Worm (Caenorhabditis elegans) whole organism, L4 larva: ENCODE results near the gene syp-1.
A peak's percentile ranks its signal among the peaks of the same experiment; 100 is the strongest.

ENCODE experiments used
- F37D6.2 ChIP-seq: sonication (generic microtip); optimal IDR thresholded peaks from 2 replicates; lab custom pipeline; 2016; ENCODE audit warnings: mild to moderate bottlenecking, missing genetic modification characterization, missing compliant biosample characterization
- F44E2.7 ChIP-seq: fragments of 200-800 bp; sonication (Bioruptor generic); IDR thresholded peaks from 2 replicates; pipeline ENCODE4 v2.1.2; 2022; ENCODE audit warnings: missing genetic modification characterization, missing compliant biosample characterization
- T20F7.1 ChIP-seq: fragments of 200-800 bp; sonication (Bioruptor generic); optimal IDR thresholded peaks from 2 replicates; lab custom pipeline; 2018; ENCODE audit warnings: mild to moderate bottlenecking, missing genetic modification characterization, missing compliant biosample characterization
- T26A8.4 ChIP-seq: fragments of 200-800 bp; sonication (Bioruptor generic); IDR thresholded peaks from 2 replicates; pipeline ENCODE4 v1.3.6; 2022; ENCODE audit warnings: missing genetic modification characterization, missing compliant biosample characterization
- Y105C5A.15 ChIP-seq: fragments of 200-800 bp; sonication (Bioruptor generic); IDR thresholded peaks from 2 replicates; pipeline ENCODE4 v1.3.6; 2022; ENCODE audit warnings: missing genetic modification characterization, missing compliant biosample characterization
- Y48G9A.11 ChIP-seq: fragments of 200-800 bp; sonication (Bioruptor generic); IDR thresholded peaks from 2 replicates; pipeline ENCODE4 v1.3.6; 2022; ENCODE audit warnings: missing genetic modification reagents, missing genetic modification characterization, missing compliant biosample characterization
- Y5F2A.4 ChIP-seq: fragments of 200-800 bp; sonication (Bioruptor generic); optimal IDR thresholded peaks from 2 replicates; lab custom pipeline; 2018; ENCODE audit warnings: mild to moderate bottlenecking, missing genetic modification characterization, missing compliant biosample characterization
- ZK546.5 ChIP-seq, 2 experiments: sonication (generic microtip); optimal IDR thresholded peaks; 2 replicates each; lab custom pipeline; 2017; ENCODE audit warnings: missing biosample characterization in 2 of 2, missing genetic modification characterization in 2 of 2
- aly-2 ChIP-seq: sonication (generic microtip); optimal IDR thresholded peaks from 2 replicates; lab custom pipeline; 2018; ENCODE audit warnings: missing biosample characterization, missing genetic modification characterization
- ama-1 ChIP-seq: fragments of 150-350 bp; optimal IDR thresholded peaks from 2 replicates; lab custom pipeline; 2014; ENCODE audit warnings: inconsistent platforms, mixed read lengths
- ceh-20 ChIP-seq: fragments of 200-800 bp; sonication (Bioruptor generic); IDR thresholded peaks from 2 replicates; pipeline ENCODE4 v1.3.6; 2022; ENCODE audit warnings: missing genetic modification reagents, missing genetic modification characterization, missing compliant biosample characterization
- ceh-28 ChIP-seq: fragments of 150-350 bp; optimal IDR thresholded peaks from 2 replicates; lab custom pipeline; 2014; ENCODE audit warnings: missing biosample characterization, missing genetic modification reagents, missing genetic modification characterization
- dpl-1 ChIP-seq: fragments of 150-350 bp; optimal IDR thresholded peaks from 2 replicates; lab custom pipeline; 2014; ENCODE audit warnings: missing biosample characterization, missing genetic modification reagents, missing genetic modification characterization
- duxl-1 ChIP-seq: sonication (generic microtip); optimal IDR thresholded peaks from 2 replicates; lab custom pipeline; 2016; ENCODE audit warnings: mild to moderate bottlenecking, missing genetic modification characterization, moderate library complexity, missing compliant biosample characterization; ENCODE audit not compliant: poor library complexity
- dve-1 ChIP-seq: sonication (generic microtip); optimal IDR thresholded peaks from 2 replicates; lab custom pipeline; 2017; ENCODE audit warnings: antibody characterized with exemption, mild to moderate bottlenecking, missing genetic modification characterization, missing compliant biosample characterization; ENCODE audit not compliant: insufficient read depth
- egl-43 ChIP-seq: fragments of 200-800 bp; sonication (Bioruptor generic); IDR thresholded peaks from 2 replicates; pipeline ENCODE4 v1.3.6; 2022; ENCODE audit warnings: missing genetic modification reagents, missing genetic modification characterization, missing compliant biosample characterization
- fkh-10 ChIP-seq: fragments of 150-350 bp; optimal IDR thresholded peaks from 2 replicates; lab custom pipeline; 2014; ENCODE audit warnings: missing biosample characterization, missing genetic modification reagents, missing genetic modification characterization
- fos-1 ChIP-seq: fragments of 150-350 bp; optimal IDR thresholded peaks from 2 replicates; lab custom pipeline; 2014; ENCODE audit warnings: missing biosample characterization, missing genetic modification characterization
- hif-1 ChIP-seq, 2 experiments: sonication (generic microtip); optimal IDR thresholded peaks; 2 replicates each; lab custom pipeline; 2016 to 2017; ENCODE audit warnings: missing compliant biosample characterization in 2 of 2, missing genetic modification characterization in 2 of 2, missing genetic modification reagents in 2 of 2, missing genotype in 2 of 2, mild to moderate bottlenecking in 1 of 2
- hlh-11 ChIP-seq: fragments of 200-800 bp; sonication (Bioruptor generic); optimal IDR thresholded peaks from 2 replicates; lab custom pipeline; 2018; ENCODE audit warnings: mild to moderate bottlenecking, missing genetic modification characterization, missing compliant biosample characterization
- hmg-1.1 ChIP-seq: fragments of 200-800 bp; sonication (Bioruptor generic); IDR thresholded peaks from 2 replicates; pipeline ENCODE4 v1.3.6; 2022; ENCODE audit warnings: missing genetic modification reagents, missing genetic modification characterization, missing compliant biosample characterization
- lin-13 ChIP-seq: fragments of 150-350 bp; optimal IDR thresholded peaks from 2 replicates; lab custom pipeline; 2014; ENCODE audit warnings: missing biosample characterization, missing genetic modification reagents, missing genetic modification characterization
- lin-38 ChIP-seq: fragments of 200-800 bp; sonication (Bioruptor generic); IDR thresholded peaks from 2 replicates; pipeline ENCODE4 v1.3.6; 2022; ENCODE audit warnings: missing genetic modification reagents, missing genetic modification characterization, missing compliant biosample characterization
- lir-3 ChIP-seq: sonication (generic microtip); optimal IDR thresholded peaks from 2 replicates; lab custom pipeline; 2016; ENCODE audit warnings: mild to moderate bottlenecking, missing genetic modification characterization, missing compliant biosample characterization
- lsy-2 ChIP-seq, 2 experiments: fragments of 150-350 bp in 1 of 2; sonication (generic microtip) in 1 of 2; optimal IDR thresholded peaks; 2 replicates each; lab custom pipeline; 2014 to 2017; ENCODE audit warnings: missing biosample characterization in 2 of 2, missing genetic modification characterization in 2 of 2
- madf-5 ChIP-seq, 2 experiments: fragments of 200-800 bp; sonication (Bioruptor generic); IDR thresholded peaks; 2 replicates each; pipeline ENCODE4 v1.3.6; 2022; ENCODE audit warnings: missing compliant biosample characterization in 2 of 2, missing genetic modification characterization in 2 of 2
- mdl-1 ChIP-seq, 2 experiments: fragments of 150-350 bp in 1 of 2; sonication (generic microtip) in 1 of 2; optimal IDR thresholded peaks; 2 replicates each; lab custom pipeline; 2014 to 2017; ENCODE audit warnings: missing biosample characterization in 2 of 2, missing genetic modification characterization in 2 of 2
- mep-1 ChIP-seq: fragments of 150-350 bp; sonication (generic microtip); optimal IDR thresholded peaks from 3 replicates; lab custom pipeline; 2014; ENCODE audit warnings: missing biosample characterization, missing genetic modification characterization
- mxl-2 ChIP-seq: fragments of 200-800 bp; sonication (Bioruptor generic); conservative IDR thresholded peaks from 2 replicates; pipeline ENCODE4 v1.3.6; 2022; ENCODE audit warnings: missing genetic modification reagents, missing genetic modification characterization, missing compliant biosample characterization
- nhr-11 ChIP-seq: fragments of 150-350 bp; optimal IDR thresholded peaks from 2 replicates; lab custom pipeline; 2014; ENCODE audit warnings: missing biosample characterization, missing genetic modification characterization
- nhr-28 ChIP-seq: fragments of 150-350 bp; optimal IDR thresholded peaks from 2 replicates; lab custom pipeline; 2014; ENCODE audit warnings: missing biosample characterization, missing genetic modification characterization
- nhr-6 ChIP-seq: fragments of 150-350 bp; optimal IDR thresholded peaks from 2 replicates; lab custom pipeline; 2014; ENCODE audit warnings: missing biosample characterization, missing genetic modification characterization
- nhr-76 ChIP-seq: fragments of 150-350 bp; optimal IDR thresholded peaks from 2 replicates; lab custom pipeline; 2014; ENCODE audit warnings: missing biosample characterization, missing genetic modification characterization
- nhr-77 ChIP-seq: fragments of 150-350 bp; optimal IDR thresholded peaks from 2 replicates; lab custom pipeline; 2014; ENCODE audit warnings: missing biosample characterization, missing genetic modification characterization
- rbr-2 ChIP-seq: sonication (generic microtip); optimal IDR thresholded peaks from 2 replicates; lab custom pipeline; 2016; ENCODE audit warnings: missing genotype, missing genetic modification characterization, missing compliant biosample characterization
- saeg-2 ChIP-seq: fragments of 200-800 bp; sonication (Bioruptor generic); IDR thresholded peaks from 2 replicates; pipeline ENCODE4 v1.3.6; 2022; ENCODE audit warnings: missing genetic modification reagents, missing genetic modification characterization, missing compliant biosample characterization
- skn-1 ChIP-seq: fragments of 150-350 bp; optimal IDR thresholded peaks from 2 replicates; lab custom pipeline; 2014; ENCODE audit warnings: missing biosample characterization, missing genetic modification characterization
- tag-97 ChIP-seq: fragments of 200-800 bp; sonication (Bioruptor generic); IDR thresholded peaks from 2 replicates; pipeline ENCODE4 v1.3.6; 2022; ENCODE audit warnings: missing genetic modification characterization, missing compliant biosample characterization
- tra-1 ChIP-seq: fragments of 200-800 bp; sonication (Bioruptor generic); IDR thresholded peaks from 2 replicates; pipeline ENCODE4 v1.3.6; 2022; ENCODE audit warnings: missing genetic modification reagents, missing genetic modification characterization, missing compliant biosample characterization
- unc-130 ChIP-seq: sonication (generic microtip); optimal IDR thresholded peaks from 2 replicates; lab custom pipeline; 2016; ENCODE audit warnings: missing genetic modification reagents, missing genetic modification characterization, missing compliant biosample characterization
- unc-39 ChIP-seq: sonication (generic microtip); optimal IDR thresholded peaks from 2 replicates; lab custom pipeline; 2017; ENCODE audit warnings: missing biosample characterization, missing genetic modification characterization
- unc-62 ChIP-seq, 3 experiments: fragments of 150-350 bp in 1 of 3; sonication (generic microtip); optimal IDR thresholded peaks in 2 of 3; peaks in 1 of 3; 1 replicate in 1 of 3; 2 replicates in 2 of 3; lab custom pipeline; 2014 to 2017; ENCODE audit warnings: missing biosample characterization in 3 of 3, missing genetic modification characterization in 3 of 3, missing genetic modification reagents in 3 of 3, missing genotype in 1 of 3
- vab-7 ChIP-seq: fragments of 200-800 bp; sonication (Bioruptor generic); IDR thresholded peaks from 2 replicates; pipeline ENCODE4 v1.3.6; 2022; ENCODE audit warnings: missing genetic modification reagents, missing genetic modification characterization, missing compliant biosample characterization
- zag-1 ChIP-seq: fragments of 150-350 bp; optimal IDR thresholded peaks from 2 replicates; lab custom pipeline; 2014; ENCODE audit warnings: missing biosample characterization, missing genetic modification characterization
- zfp-2 ChIP-seq: sonication (generic microtip); optimal IDR thresholded peaks from 2 replicates; lab custom pipeline; 2016; ENCODE audit warnings: mild to moderate bottlenecking, missing genetic modification characterization, missing compliant biosample characterization
- zfp-3 ChIP-seq: fragments of 200-800 bp; sonication (Bioruptor generic); conservative IDR thresholded peaks from 2 replicates; pipeline ENCODE4 v1.3.6; 2022; ENCODE audit warnings: missing genetic modification reagents, missing genetic modification characterization, missing compliant biosample characterization
- zip-11 ChIP-seq: fragments of 200-800 bp; sonication (Bioruptor generic); IDR thresholded peaks from 2 replicates; pipeline ENCODE4 v1.3.6; 2022; ENCODE audit warnings: missing genetic modification characterization, missing compliant biosample characterization
- ztf-11 ChIP-seq: fragments of 150-350 bp; optimal IDR thresholded peaks from 2 replicates; lab custom pipeline; 2014; ENCODE audit warnings: missing biosample characterization, missing genetic modification characterization
- ztf-7 ChIP-seq: fragments of 150-350 bp; optimal IDR thresholded peaks from 2 replicates; lab custom pipeline; 2014; ENCODE audit warnings: missing biosample characterization, missing genetic modification characterization

syp-1 gene

ce11 chrV:16354675-16355074 lies 49.4 kb upstream of the syp-1 start (continued):
- TF ChIP-seq lin-13, result no peak
- no peak for TF ChIP-seq ama-1 (lab: Kevin White, UChicago)
- TF ChIP-seq dve-1 (tag; lab: Kevin White, UChicago), result peak; percentile 28
- TF ChIP-seq fos-1 (tag; lab: Kevin White, UChicago), result no peak
- TF ChIP-seq F37D6.2 (tag; lab: Kevin White, UChicago), result no peak
- no peak for TF ChIP-seq egl-43 (GFP tag; lab: Robert Waterston, UW)
- no peak for TF ChIP-seq rbr-2 (tag; lab: Kevin White, UChicago)
- no peak for TF ChIP-seq hmg-1.1 (GFP tag; lab: Robert Waterston, UW)
- TF ChIP-seq madf-5 (GFP tag; IDR thresholded peaks at IDR 0.05; lab: Robert Waterston, UW), result no peak
- no peak for TF ChIP-seq lir-3 (tag; lab: Kevin White, UChicago)
- no peak for TF ChIP-seq hlh-11 (tag; lab: Kevin White, UChicago)
- TF ChIP-seq mep-1 (tag; lab: Kevin White, UChicago), result peak; percentile 0
- no peak for TF ChIP-seq unc-62 (GFP tag; optimal IDR thresholded peaks at IDR 0.05 in 1 of 2; lab: Kevin White, UChicago)
- no peak for TF ChIP-seq unc-62 (tag; optimal IDR thresholded peaks at IDR 0.05; lab: Kevin White, UChicago)
- TF ChIP-seq tra-1 (GFP tag; lab: Robert Waterston, UW), result no peak
- no peak for TF ChIP-seq nhr-77
- TF ChIP-seq tag-97, result no peak
- no peak for TF ChIP-seq Y48G9A.11 (GFP tag; lab: Robert Waterston, UW)
- TF ChIP-seq nhr-28 (tag; lab: Kevin White, UChicago), result peak; percentile 14
- TF ChIP-seq mdl-1 (tag; optimal IDR thresholded peaks at IDR 0.05; lab: Kevin White, UChicago), result peak in 1 of 2 experiments; percentile 51
- no peak for TF ChIP-seq nhr-76 (tag; lab: Kevin White, UChicago)
- no peak for TF ChIP-seq unc-39 (tag; lab: Kevin White, UChicago)
- TF ChIP-seq ceh-28 (tag; lab: Kevin White, UChicago), result no peak
- no peak for TF ChIP-seq zip-11 (GFP tag; lab: Robert Waterston, UW)
- TF ChIP-seq, all 104 proteins: peak for 8

ce11 chrV:16355941-16356340 lies 48.1 kb upstream of the syp-1 start:
- peak; percentile 81 for TF ChIP-seq duxl-1 (tag; lab: Kevin White, UChicago)
- TF ChIP-seq Y5F2A.4 (GFP tag; lab: Kevin White, UChicago), result no peak
- TF ChIP-seq egl-43 (GFP tag; lab: Robert Waterston, UW), result peak; percentile 88
- peak; percentile 47 for TF ChIP-seq dpl-1 (GFP tag; lab: Kevin White, UChicago)
- TF ChIP-seq aly-2 (tag; lab: Kevin White, UChicago), result no peak
- TF ChIP-seq ztf-11 (tag; lab: Kevin White, UChicago), result no peak
- TF ChIP-seq ztf-7, result peak; percentile 55
- peak; percentile 58 for TF ChIP-seq fkh-10 (GFP tag; lab: Kevin White, UChicago)
- TF ChIP-seq ZK546.5 (tag; optimal IDR thresholded peaks at IDR 0.05; lab: Kevin White, UChicago), result no peak
- TF ChIP-seq mep-1 (tag; lab: Kevin White, UChicago), result peak; percentile 93
- TF ChIP-seq zfp-3, result no peak; the same call in 1 of the 2 replicates
- TF ChIP-seq hif-1 (tag; optimal IDR thresholded peaks at IDR 0.05; lab: Kevin White, UChicago), result peak in 1 of 2 experiments; percentile 80
- peak; percentile 85 to 96 for TF ChIP-seq mdl-1 (tag; optimal IDR thresholded peaks at IDR 0.05; lab: Kevin White, UChicago)
- peak; percentile 83 for TF ChIP-seq ceh-20 (GFP tag; lab: Robert Waterston, UW)
- TF ChIP-seq zfp-2 (tag; lab: Kevin White, UChicago), result peak; percentile 8
- peak; percentile 79 for TF ChIP-seq nhr-6
- TF ChIP-seq zip-11 (GFP tag; lab: Robert Waterston, UW), result no peak
- peak; percentile 97 for TF ChIP-seq hlh-11 (tag; lab: Kevin White, UChicago)
- TF ChIP-seq hmg-1.1 (GFP tag; lab: Robert Waterston, UW), result peak; percentile 98
- peak; percentile 68 for TF ChIP-seq nhr-11 (tag; lab: Kevin White, UChicago)
- peak; percentile 64 to 85 for TF ChIP-seq lsy-2 (tag; optimal IDR thresholded peaks at IDR 0.05; lab: Kevin White, UChicago)
- no peak for TF ChIP-seq Y105C5A.15 (GFP tag; lab: Robert Waterston, UW)
- peak; percentile 83; the same call in 1 of the 2 replicates for TF ChIP-seq saeg-2 (GFP tag; lab: Robert Waterston, UW)
- TF ChIP-seq T26A8.4 (GFP tag; lab: Robert Waterston, UW), result peak; percentile 72; the same call in 1 of the 2 replicates
- peak; percentile 32 for TF ChIP-seq unc-130 (GFP tag; lab: Kevin White, UChicago)
- TF ChIP-seq lin-38, result peak; percentile 65
- no peak for TF ChIP-seq T20F7.1 (GFP tag; lab: Kevin White, UChicago)
- peak; percentile 6 for TF ChIP-seq lin-13
- no peak for TF ChIP-seq zag-1
- no peak for TF ChIP-seq F44E2.7 (GFP tag; lab: Robert Waterston, UW)
- peak; percentile 45; the same call in 1 of the 2 replicates for TF ChIP-seq mxl-2 (GFP tag; lab: Robert Waterston, UW)
- no peak for TF ChIP-seq tag-97
- TF ChIP-seq fos-1 (tag; lab: Kevin White, UChicago), result no peak
- TF ChIP-seq skn-1 (tag; lab: Kevin White, UChicago), result no peak
- TF ChIP-seq vab-7 (GFP tag; lab: Robert Waterston, UW), result peak; percentile 70
